Worm (Caenorhabditis elegans) whole organism, L4 larva: Measurements from ENCODE around the gene sql-1.
A peak's percentile ranks its signal among the peaks of the same experiment; 100 is the strongest.

Source experiments
- D1046.2 ChIP-seq: fragments of 200-800 bp; sonication (Bioruptor generic); IDR thresholded peaks from 2 replicates; pipeline ENCODE4 v1.3.6; 2022; ENCODE audit warnings: missing genetic modification characterization, missing compliant biosample characterization
- F49E8.2 ChIP-seq: sonication (generic microtip); optimal IDR thresholded peaks from 2 replicates; lab custom pipeline; 2016; ENCODE audit warnings: missing compliant biosample characterization, mild to moderate bottlenecking, missing genetic modification characterization, borderline replicate concordance
- T20F7.1 ChIP-seq: fragments of 200-800 bp; sonication (Bioruptor generic); optimal IDR thresholded peaks from 2 replicates; lab custom pipeline; 2018; ENCODE audit warnings: mild to moderate bottlenecking, missing genetic modification characterization, missing compliant biosample characterization
- T26A8.4 ChIP-seq: fragments of 200-800 bp; sonication (Bioruptor generic); IDR thresholded peaks from 2 replicates; pipeline ENCODE4 v1.3.6; 2022; ENCODE audit warnings: missing genetic modification characterization, missing compliant biosample characterization
- aha-1 ChIP-seq: fragments of 150-350 bp; peaks from one replicate; lab custom pipeline; 2014; ENCODE audit warnings: missing biosample characterization, missing genetic modification characterization
- arid-1 ChIP-seq: fragments of 200-800 bp; sonication (Bioruptor generic); conservative IDR thresholded peaks from 2 replicates; pipeline ENCODE4 v1.3.6; 2022; ENCODE audit warnings: missing genetic modification reagents, missing genetic modification characterization, missing compliant biosample characterization
- ceh-20 ChIP-seq: fragments of 200-800 bp; sonication (Bioruptor generic); IDR thresholded peaks from 2 replicates; pipeline ENCODE4 v1.3.6; 2022; ENCODE audit warnings: missing genetic modification reagents, missing genetic modification characterization, missing compliant biosample characterization
- ceh-62 ChIP-seq: sonication (generic microtip); optimal IDR thresholded peaks from 2 replicates; lab custom pipeline; 2017; ENCODE audit warnings: missing biosample characterization, missing genetic modification characterization
- cey-2 ChIP-seq: sonication (generic microtip); optimal IDR thresholded peaks from 3 replicates; lab custom pipeline; 2017; ENCODE audit warnings: missing genetic modification characterization, mild to moderate bottlenecking, missing compliant biosample characterization, antibody characterized with exemption, borderline replicate concordance; ENCODE audit not compliant: insufficient read depth
- ctbp-1 ChIP-seq: fragments of 200-800 bp; sonication (Bioruptor generic); IDR thresholded peaks from 2 replicates; pipeline ENCODE4 v1.3.6; 2022; ENCODE audit warnings: missing genetic modification reagents, missing genetic modification characterization, missing compliant biosample characterization
- daf-16 ChIP-seq, 3 experiments: sonication (generic microtip); optimal IDR thresholded peaks; 2 replicates each; lab custom pipeline; 2016 to 2017; ENCODE audit warnings: missing genetic modification characterization in 3 of 3, missing genetic modification reagents in 3 of 3, mild to moderate bottlenecking in 2 of 3, missing compliant biosample characterization in 2 of 3, missing biosample characterization in 1 of 3, moderate library complexity in 1 of 3
- dmd-6 ChIP-seq: fragments of 200-800 bp; sonication (Bioruptor generic); IDR thresholded peaks from 2 replicates; pipeline ENCODE4 v1.3.6; 2022; ENCODE audit warnings: missing genetic modification reagents, missing genetic modification characterization, missing compliant biosample characterization
- dpl-1 ChIP-seq: fragments of 150-350 bp; optimal IDR thresholded peaks from 2 replicates; lab custom pipeline; 2014; ENCODE audit warnings: missing biosample characterization, missing genetic modification reagents, missing genetic modification characterization
- dve-1 ChIP-seq: sonication (generic microtip); optimal IDR thresholded peaks from 2 replicates; lab custom pipeline; 2017; ENCODE audit warnings: antibody characterized with exemption, mild to moderate bottlenecking, missing genetic modification characterization, missing compliant biosample characterization; ENCODE audit not compliant: insufficient read depth
- hif-1 ChIP-seq, 2 experiments: sonication (generic microtip); optimal IDR thresholded peaks; 2 replicates each; lab custom pipeline; 2016 to 2017; ENCODE audit warnings: missing compliant biosample characterization in 2 of 2, missing genetic modification characterization in 2 of 2, missing genetic modification reagents in 2 of 2, missing genotype in 2 of 2, mild to moderate bottlenecking in 1 of 2
- hlh-11 ChIP-seq: fragments of 200-800 bp; sonication (Bioruptor generic); optimal IDR thresholded peaks from 2 replicates; lab custom pipeline; 2018; ENCODE audit warnings: mild to moderate bottlenecking, missing genetic modification characterization, missing compliant biosample characterization
- hlh-30 ChIP-seq: sonication (generic microtip); optimal IDR thresholded peaks from 2 replicates; lab custom pipeline; 2017; ENCODE audit warnings: antibody characterized with exemption, mild to moderate bottlenecking, missing genetic modification characterization, missing compliant biosample characterization; ENCODE audit not compliant: insufficient read depth
- hmg-1.1 ChIP-seq: fragments of 200-800 bp; sonication (Bioruptor generic); IDR thresholded peaks from 2 replicates; pipeline ENCODE4 v1.3.6; 2022; ENCODE audit warnings: missing genetic modification reagents, missing genetic modification characterization, missing compliant biosample characterization
- jun-1 ChIP-seq: fragments of 150-350 bp; optimal IDR thresholded peaks from 2 replicates; lab custom pipeline; 2014; ENCODE audit warnings: missing biosample characterization, missing genetic modification reagents, missing genetic modification characterization
- lin-1 ChIP-seq: fragments of 200-800 bp; sonication (Bioruptor generic); IDR thresholded peaks from 2 replicates; pipeline ENCODE4 v1.3.6; 2022; ENCODE audit warnings: missing genetic modification reagents, missing genetic modification characterization, missing compliant biosample characterization
- lin-13 ChIP-seq: fragments of 150-350 bp; optimal IDR thresholded peaks from 2 replicates; lab custom pipeline; 2014; ENCODE audit warnings: missing biosample characterization, missing genetic modification reagents, missing genetic modification characterization
- lin-39 ChIP-seq: fragments of 150-350 bp; optimal IDR thresholded peaks from 2 replicates; lab custom pipeline; 2014; ENCODE audit warnings: missing biosample characterization, missing genetic modification reagents, missing genetic modification characterization
- lsy-2 ChIP-seq, 2 experiments: fragments of 150-350 bp in 1 of 2; sonication (generic microtip) in 1 of 2; optimal IDR thresholded peaks; 2 replicates each; lab custom pipeline; 2014 to 2017; ENCODE audit warnings: missing biosample characterization in 2 of 2, missing genetic modification characterization in 2 of 2
- mdl-1 ChIP-seq, 2 experiments: fragments of 150-350 bp in 1 of 2; sonication (generic microtip) in 1 of 2; optimal IDR thresholded peaks; 2 replicates each; lab custom pipeline; 2014 to 2017; ENCODE audit warnings: missing biosample characterization in 2 of 2, missing genetic modification characterization in 2 of 2
- mdt-29 ChIP-seq: fragments of 200-800 bp; sonication (Bioruptor generic); IDR thresholded peaks from 2 replicates; pipeline ENCODE4 v1.3.6; 2022; ENCODE audit warnings: missing genetic modification reagents, missing genetic modification characterization, missing compliant biosample characterization
- mep-1 ChIP-seq: fragments of 150-350 bp; sonication (generic microtip); optimal IDR thresholded peaks from 3 replicates; lab custom pipeline; 2014; ENCODE audit warnings: missing biosample characterization, missing genetic modification characterization
- mes-2 ChIP-seq: sonication (generic microtip); optimal IDR thresholded peaks from 2 replicates; lab custom pipeline; 2016; ENCODE audit warnings: missing genotype, mild to moderate bottlenecking, missing genetic modification characterization, missing compliant biosample characterization; ENCODE audit not compliant: poor library complexity, severe bottlenecking
- mxl-2 ChIP-seq: fragments of 200-800 bp; sonication (Bioruptor generic); conservative IDR thresholded peaks from 2 replicates; pipeline ENCODE4 v1.3.6; 2022; ENCODE audit warnings: missing genetic modification reagents, missing genetic modification characterization, missing compliant biosample characterization
- mxl-3 ChIP-seq: fragments of 200-800 bp; sonication (Bioruptor generic); optimal IDR thresholded peaks from 2 replicates; lab custom pipeline; 2018; ENCODE audit warnings: mild to moderate bottlenecking, missing genetic modification characterization, missing compliant biosample characterization
- nhr-10 ChIP-seq: fragments of 150-350 bp; optimal IDR thresholded peaks from 2 replicates; lab custom pipeline; 2014; ENCODE audit warnings: missing biosample characterization, missing genetic modification characterization
- nhr-102 ChIP-seq: sonication (generic microtip); optimal IDR thresholded peaks from 2 replicates; lab custom pipeline; 2016; ENCODE audit warnings: mild to moderate bottlenecking, missing genetic modification characterization, moderate library complexity, missing compliant biosample characterization
- nhr-11 ChIP-seq: fragments of 150-350 bp; optimal IDR thresholded peaks from 2 replicates; lab custom pipeline; 2014; ENCODE audit warnings: missing biosample characterization, missing genetic modification characterization
- nhr-25 ChIP-seq: sonication (generic microtip); optimal IDR thresholded peaks from 2 replicates; lab custom pipeline; 2017; ENCODE audit warnings: missing genetic modification characterization, mild to moderate bottlenecking, missing compliant biosample characterization, antibody characterized with exemption, moderate library complexity, borderline replicate concordance; ENCODE audit not compliant: insufficient read depth
- nhr-28 ChIP-seq: fragments of 150-350 bp; optimal IDR thresholded peaks from 2 replicates; lab custom pipeline; 2014; ENCODE audit warnings: missing biosample characterization, missing genetic modification characterization
- nhr-48 ChIP-seq: sonication (generic microtip); optimal IDR thresholded peaks from 2 replicates; lab custom pipeline; 2016; ENCODE audit warnings: mild to moderate bottlenecking, missing genetic modification characterization, missing compliant biosample characterization
- nhr-6 ChIP-seq: fragments of 150-350 bp; optimal IDR thresholded peaks from 2 replicates; lab custom pipeline; 2014; ENCODE audit warnings: missing biosample characterization, missing genetic modification characterization
- nhr-77 ChIP-seq: fragments of 150-350 bp; optimal IDR thresholded peaks from 2 replicates; lab custom pipeline; 2014; ENCODE audit warnings: missing biosample characterization, missing genetic modification characterization
- pha-4 ChIP-seq, 2 experiments: fragments of 150-350 bp in 1 of 2; fragments of 200-800 bp in 1 of 2; sonication (Bioruptor generic) in 1 of 2; IDR thresholded peaks in 1 of 2; optimal IDR thresholded peaks in 1 of 2; 2 replicates each; pipeline versions ENCODE4 v1.3.6 to Lab custom; 2014 to 2022; ENCODE audit warnings: missing genetic modification characterization in 2 of 2, missing genetic modification reagents in 2 of 2, missing biosample characterization in 1 of 2, missing compliant biosample characterization in 1 of 2
- pqm-1 ChIP-seq: sonication (generic microtip); optimal IDR thresholded peaks from 2 replicates; lab custom pipeline; 2017; ENCODE audit warnings: missing biosample characterization, missing genetic modification characterization
- rbr-2 ChIP-seq: sonication (generic microtip); optimal IDR thresholded peaks from 2 replicates; lab custom pipeline; 2016; ENCODE audit warnings: missing genotype, missing genetic modification characterization, missing compliant biosample characterization
- set-16 ChIP-seq: fragments of 200-800 bp; sonication (Bioruptor generic); IDR thresholded peaks from 2 replicates; pipeline ENCODE4 v1.3.6; 2022; ENCODE audit warnings: missing genetic modification reagents, missing genetic modification characterization, missing compliant biosample characterization
- snpc-1.2 ChIP-seq: fragments of 200-800 bp; sonication (Bioruptor generic); IDR thresholded peaks from 2 replicates; pipeline ENCODE4 v1.3.6; 2022; ENCODE audit warnings: missing genetic modification reagents, missing genetic modification characterization, missing compliant biosample characterization
- snpc-4 ChIP-seq: fragments of 150-350 bp; optimal IDR thresholded peaks from 2 replicates; lab custom pipeline; 2014; ENCODE audit warnings: missing biosample characterization, missing genetic modification characterization
- unc-62 ChIP-seq, 3 experiments: fragments of 150-350 bp in 1 of 3; sonication (generic microtip); optimal IDR thresholded peaks in 2 of 3; peaks in 1 of 3; 1 replicate in 1 of 3; 2 replicates in 2 of 3; lab custom pipeline; 2014 to 2017; ENCODE audit warnings: missing biosample characterization in 3 of 3, missing genetic modification characterization in 3 of 3, missing genetic modification reagents in 3 of 3, missing genotype in 1 of 3
- zfp-3 ChIP-seq: fragments of 200-800 bp; sonication (Bioruptor generic); conservative IDR thresholded peaks from 2 replicates; pipeline ENCODE4 v1.3.6; 2022; ENCODE audit warnings: missing genetic modification reagents, missing genetic modification characterization, missing compliant biosample characterization
- ztf-11 ChIP-seq: fragments of 150-350 bp; optimal IDR thresholded peaks from 2 replicates; lab custom pipeline; 2014; ENCODE audit warnings: missing biosample characterization, missing genetic modification characterization

The sql-1 gene

DNA sequence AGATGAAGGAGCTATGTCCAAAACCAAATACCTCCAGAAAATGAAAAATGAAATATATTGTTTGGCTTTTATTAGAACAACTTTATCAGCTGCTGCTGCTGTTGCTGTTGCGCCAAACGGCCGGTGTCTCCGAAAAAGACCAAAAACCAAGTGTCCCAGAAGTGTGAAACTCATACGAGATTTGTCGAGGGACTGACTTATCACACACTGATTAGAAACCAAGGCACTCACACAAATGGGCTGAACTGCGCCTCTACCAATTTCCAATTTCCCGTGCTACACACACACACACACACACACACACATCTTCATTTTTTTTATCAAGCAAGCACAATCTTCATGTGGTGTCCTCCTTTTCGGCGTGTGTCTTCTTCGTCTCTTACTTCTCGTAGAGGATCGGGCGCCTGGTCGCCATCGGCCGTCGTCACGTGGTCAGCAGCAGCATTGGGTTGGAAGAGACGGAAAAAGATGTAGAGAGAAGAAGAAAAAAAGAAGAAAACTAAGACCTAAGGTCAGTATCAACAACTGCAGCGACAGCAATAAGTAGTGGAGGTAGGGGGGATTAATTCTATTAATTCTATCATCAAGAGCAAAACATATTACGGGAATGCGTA lies 68.8 kb downstream of the sql-1 start:
- peak; percentile 37; the same call in 1 of the 2 replicates for TF ChIP-seq pha-4 (GFP tag; IDR thresholded peaks at IDR 0.05; lab: Robert Waterston, UW)
- no peak for TF ChIP-seq pha-4 (tag; optimal IDR thresholded peaks at IDR 0.05; lab: Kevin White, UChicago)
- TF ChIP-seq set-16 = peak; percentile 56
- peak; percentile 89 for TF ChIP-seq dmd-6 (GFP tag; lab: Robert Waterston, UW)
- no peak for TF ChIP-seq T20F7.1 (GFP tag; lab: Kevin White, UChicago)
- TF ChIP-seq ztf-11 (tag; lab: Kevin White, UChicago) = no peak
- no peak for TF ChIP-seq snpc-4 (tag; lab: Kevin White, UChicago)
- no peak for TF ChIP-seq mdt-29 (GFP tag; lab: Robert Waterston, UW)
- TF ChIP-seq hif-1 (tag; optimal IDR thresholded peaks at IDR 0.05; lab: Kevin White, UChicago) = peak in 1 of 2 experiments; percentile 51
- peak; percentile 97 for TF ChIP-seq hlh-11 (tag; lab: Kevin White, UChicago)
- TF ChIP-seq lin-39 (tag; lab: Kevin White, UChicago) = no peak
- TF ChIP-seq hlh-30 (tag; lab: Kevin White, UChicago) = peak; percentile 99
- TF ChIP-seq mxl-3 (GFP tag; lab: Kevin White, UChicago) = peak; percentile 96
- peak; percentile 72 for TF ChIP-seq nhr-102 (tag; lab: Kevin White, UChicago)
- TF ChIP-seq nhr-10 = peak; percentile 83
- peak in 1 of 2 experiments; percentile 87 for TF ChIP-seq unc-62 (GFP tag; optimal IDR thresholded peaks at IDR 0.05 in 1 of 2; lab: Kevin White, UChicago)
- TF ChIP-seq unc-62 (tag; optimal IDR thresholded peaks at IDR 0.05; lab: Kevin White, UChicago) = no peak
- TF ChIP-seq mep-1 (tag; lab: Kevin White, UChicago) = peak; percentile 88
- TF ChIP-seq jun-1 = peak; percentile 48
- TF ChIP-seq F49E8.2 (tag; lab: Kevin White, UChicago) = no peak
- TF ChIP-seq T26A8.4 = peak; percentile 37
- peak; percentile 71 for TF ChIP-seq rbr-2 (tag; lab: Kevin White, UChicago)
- TF ChIP-seq nhr-77 (tag; lab: Kevin White, UChicago) = peak; percentile 17
- 0 out of 2 replicates have a peak, but pooled peaks have one; percentile 29 for TF ChIP-seq arid-1 (GFP tag; lab: Robert Waterston, UW)
- peak; percentile 96 for TF ChIP-seq dve-1 (tag; lab: Kevin White, UChicago)
- no peak for TF ChIP-seq ceh-62 (tag; lab: Kevin White, UChicago)
- peak; percentile 7 to 11 for TF ChIP-seq daf-16 (GFP tag; optimal IDR thresholded peaks at IDR 0.05; lab: Kevin White, UChicago)
- TF ChIP-seq daf-16 (tag; optimal IDR thresholded peaks at IDR 0.05; lab: Kevin White, UChicago) = peak; percentile 73
- TF ChIP-seq aha-1 = peak; percentile 97
- peak; percentile 75 for TF ChIP-seq nhr-6 (tag; lab: Kevin White, UChicago)
- no peak; the same call in 1 of the 2 replicates for TF ChIP-seq mxl-2 (GFP tag; lab: Robert Waterston, UW)
- TF ChIP-seq zfp-3 (GFP tag; lab: Robert Waterston, UW) = no peak
- peak; percentile 53 for TF ChIP-seq cey-2 (tag; lab: Kevin White, UChicago)
- TF ChIP-seq nhr-28 (tag; lab: Kevin White, UChicago) = peak; percentile 99
- peak; percentile 57; the same call in 1 of the 2 replicates for TF ChIP-seq lin-1 (GFP tag; lab: Robert Waterston, UW)
- no peak for TF ChIP-seq snpc-1.2 (GFP tag; lab: Robert Waterston, UW)
- peak; percentile 64 to 80 for TF ChIP-seq lsy-2 (tag; optimal IDR thresholded peaks at IDR 0.05; lab: Kevin White, UChicago)
- no peak for TF ChIP-seq nhr-25 (tag; lab: Kevin White, UChicago)
- peak; percentile 59 for TF ChIP-seq dpl-1 (GFP tag; lab: Kevin White, UChicago)
- peak; percentile 65 for TF ChIP-seq ctbp-1 (GFP tag; lab: Robert Waterston, UW)
- TF ChIP-seq lin-13 = peak; percentile 4
- peak; percentile 87 for TF ChIP-seq nhr-48 (tag; lab: Kevin White, UChicago)
- peak; percentile 74 for TF ChIP-seq mes-2 (tag; lab: Kevin White, UChicago)
- peak; percentile 76 to 96 for TF ChIP-seq mdl-1 (tag; optimal IDR thresholded peaks at IDR 0.05; lab: Kevin White, UChicago)
- TF ChIP-seq ceh-20 (GFP tag; lab: Robert Waterston, UW) = 0 out of 2 replicates have a peak, but pooled peaks have one; percentile 21
- peak; percentile 72 for TF ChIP-seq hmg-1.1 (GFP tag; lab: Robert Waterston, UW)
- TF ChIP-seq D1046.2 (GFP tag; lab: Robert Waterston, UW) = 0 out of 2 replicates have a peak, but pooled peaks have one; percentile 38
- peak; percentile 33 for TF ChIP-seq pqm-1 (tag; lab: Kevin White, UChicago)
- TF ChIP-seq nhr-11 (tag; lab: Kevin White, UChicago) = peak; percentile 70
